Fruit fly (Drosophila melanogaster) whole organism, embryonic: ENCODE data around the gene sol.

Experiments
- CG12219 ChIP-seq: fragments of 200-800 bp; sonication (Bioruptor generic); optimal IDR thresholded peaks from 3 replicates; lab custom pipeline; 2018; ENCODE audit warnings: missing biosample characterization, mild to moderate bottlenecking, missing genetic modification characterization
- CG13287 ChIP-seq: fragments of 200-800 bp; sonication (Bioruptor generic); IDR thresholded peaks from 2 replicates; pipeline ENCODE4 v1.3.6; 2022; ENCODE audit warnings: missing biosample characterization, missing genetic modification characterization; ENCODE audit not compliant: partially characterized antibody
- CG15479 ChIP-seq: fragments of 200-800 bp; sonication (Bioruptor generic); optimal IDR thresholded peaks from 3 replicates; lab custom pipeline; 2019; ENCODE audit warnings: missing biosample characterization, mild to moderate bottlenecking, missing genetic modification characterization, moderate library complexity
- CG30403 ChIP-seq: fragments of 200-800 bp; sonication (Bioruptor generic); optimal IDR thresholded peaks from 3 replicates; lab custom pipeline; 2016; ENCODE audit warnings: missing biosample characterization, missing genetic modification characterization
- CG31441 ChIP-seq: fragments of 200-800 bp; sonication (Bioruptor generic); IDR thresholded peaks from 2 replicates; pipeline ENCODE4 v1.3.6; 2022; ENCODE audit warnings: missing biosample characterization, missing genetic modification characterization
- CoRest ChIP-seq: fragments of 200-800 bp; sonication (Bioruptor generic); optimal IDR thresholded peaks from 3 replicates; lab custom pipeline; 2018; ENCODE audit warnings: missing biosample characterization, mild to moderate bottlenecking, missing genetic modification characterization, moderate library complexity
- croc ChIP-seq: fragments of 200-800 bp; sonication (Bioruptor generic); conservative IDR thresholded peaks from 3 replicates; pipeline ENCODE4 v1.3.6; 2022; ENCODE audit warnings: missing biosample characterization, missing genetic modification characterization
- lab ChIP-seq: fragments of 200-800 bp; sonication (Bioruptor generic); optimal IDR thresholded peaks from 3 replicates; lab custom pipeline; 2017; ENCODE audit warnings: missing biosample characterization, missing genetic modification characterization, mild to moderate bottlenecking, moderate library complexity, missing genetic modification reagents
- pros ChIP-seq: fragments of 200-800 bp; sonication (Bioruptor generic); optimal IDR thresholded peaks from 3 replicates; lab custom pipeline; 2019; ENCODE audit warnings: missing biosample characterization, mild to moderate bottlenecking, missing genetic modification characterization, moderate library complexity
- slou ChIP-seq: fragments of 200-800 bp; sonication (Bioruptor generic); optimal IDR thresholded peaks from 3 replicates; lab custom pipeline; 2016; ENCODE audit warnings: missing biosample characterization, missing genetic modification characterization
- sqz ChIP-seq: fragments of 200-800 bp; sonication (Bioruptor generic); optimal IDR thresholded peaks from 3 replicates; lab custom pipeline; 2018; ENCODE audit warnings: missing biosample characterization, mild to moderate bottlenecking, missing genetic modification characterization
- tgo ChIP-seq: fragments of 200-800 bp; sonication (Bioruptor generic); IDR thresholded peaks from 3 replicates; pipeline ENCODE4 v1.3.6; 2022; ENCODE audit warnings: missing biosample characterization, missing genetic modification characterization
- trem ChIP-seq: fragments of 200-800 bp; optimal IDR thresholded peaks from 3 replicates; lab custom pipeline; 2019; ENCODE audit warnings: missing biosample characterization, mild to moderate bottlenecking, missing genetic modification characterization, moderate library complexity

dm6 chrX:21387695-21388094 is 37.6 kb downstream of the sol start, which contains the start of gene Ddx56:
- no peak for TF ChIP-seq CG12219 (GFP tag; lab: Kevin White, UChicago)
- TF ChIP-seq croc (GFP tag; lab: Robert Waterston, UW), result no peak
- TF ChIP-seq CG15479, result no peak
- TF ChIP-seq pros, result no peak
- TF ChIP-seq slou (GFP tag; lab: Kevin White, UChicago), result no peak
- TF ChIP-seq CG13287, result peak; percentile 71
- TF ChIP-seq sqz (GFP tag; lab: Kevin White, UChicago), result no peak
- TF ChIP-seq tgo, result no peak
- TF ChIP-seq CG31441 (GFP tag; lab: Robert Waterston, UW), result no peak
- no peak for TF ChIP-seq CG30403 (GFP tag; lab: Kevin White, UChicago)
- TF ChIP-seq trem, result no peak
- TF ChIP-seq lab (GFP tag; lab: Kevin White, UChicago), result no peak
- TF ChIP-seq CoRest (tag; lab: Kevin White, UChicago), result no peak
